Worm (Caenorhabditis elegans): ENCODE measurements around the gene mab-3.

mab-3 gene

DNA sequence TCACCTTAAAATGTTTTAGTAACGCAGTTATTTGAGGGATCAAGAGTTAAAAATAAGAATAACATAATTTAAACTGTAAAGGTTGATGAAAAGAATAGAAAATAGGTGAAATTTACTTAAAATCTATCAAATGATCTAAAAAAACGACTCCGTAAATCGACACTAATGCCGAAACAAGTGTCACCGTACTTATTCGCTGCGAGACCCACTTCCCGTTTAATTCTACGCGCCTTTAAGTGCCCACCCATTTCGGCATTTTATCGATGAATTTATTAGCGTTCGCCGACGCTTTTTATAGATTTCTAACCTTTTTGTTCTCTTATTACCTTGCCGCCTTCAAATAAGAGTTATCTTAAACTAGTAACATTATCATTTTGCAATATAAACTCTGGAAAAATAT is 14.1 kb downstream of the mab-3 start, which contains the start of the genes Y53C12B.1 and nos-3 (continued):
- TF ChIP-seq nhr-129 (tag; optimal IDR thresholded peaks at IDR 0.05) (peak; percentile 88), elt-3 (tag; optimal IDR thresholded peaks at IDR 0.05) (no peak), nhr-11 (tag; optimal IDR thresholded peaks at IDR 0.05) (no peak), nhr-25 (tag; optimal IDR thresholded peaks at IDR 0.05) (peak; percentile 75), R02D3.7 (tag; optimal IDR thresholded peaks at IDR 0.05) (peak; percentile 83), elt-1 (tag; optimal IDR thresholded peaks at IDR 0.05) (no peak), aly-2 (tag; optimal IDR thresholded peaks at IDR 0.05) (no peak), zag-1 (tag; optimal IDR thresholded peaks at IDR 0.05) (no peak), sma-9 (GFP tag; optimal IDR thresholded peaks at IDR 0.05) (peak; percentile 82), sma-9 (tag; optimal IDR thresholded peaks at IDR 0.05) (no peak), nhr-21 (tag; optimal IDR thresholded peaks at IDR 0.05) (peak; percentile 83), snpc-4 (tag; optimal IDR thresholded peaks at IDR 0.05) (peak; percentile 57), ztf-11 (tag; optimal IDR thresholded peaks at IDR 0.05) (no peak), crh-2 (tag; optimal IDR thresholded peaks at IDR 0.05) (peak; percentile 92), nhr-77 (tag; optimal IDR thresholded peaks at IDR 0.05) (no peak), lin-13 (GFP tag; optimal IDR thresholded peaks at IDR 0.05) (peak; percentile 80), ama-1 (optimal IDR thresholded peaks at IDR 0.05) (no peak), fos-1 (tag; optimal IDR thresholded peaks at IDR 0.05) (peak; percentile 54), peb-1 (tag; optimal IDR thresholded peaks at IDR 0.05) (no peak), nhr-10 (tag; optimal IDR thresholded peaks at IDR 0.05) (no peak)

ce11 chrII:9752278-9752677 is 20.3 kb downstream of the mab-3 start:
- no peak for TF ChIP-seq fos-1 (tag; optimal IDR thresholded peaks at IDR 0.05)
- peak; percentile 85 for TF ChIP-seq sma-9 (GFP tag; optimal IDR thresholded peaks at IDR 0.05)
- no peak for TF ChIP-seq sma-9 (tag; optimal IDR thresholded peaks at IDR 0.05)
- TF ChIP-seq nhr-25 (tag; optimal IDR thresholded peaks at IDR 0.05): peak; percentile 46
- TF ChIP-seq sma-3 (GFP tag; optimal IDR thresholded peaks at IDR 0.05): peak; percentile 33
- peak in 1 of 2 experiments; percentile 8 for TF ChIP-seq lsy-2 (tag; optimal IDR thresholded peaks at IDR 0.05)
- TF ChIP-seq mdl-1 (tag; optimal IDR thresholded peaks at IDR 0.05): peak in 1 of 2 experiments; percentile 4
- peak; percentile 50 for TF ChIP-seq nhr-21 (tag; optimal IDR thresholded peaks at IDR 0.05)
- no peak for TF ChIP-seq ztf-4 (tag; optimal IDR thresholded peaks at IDR 0.05)

DNA sequence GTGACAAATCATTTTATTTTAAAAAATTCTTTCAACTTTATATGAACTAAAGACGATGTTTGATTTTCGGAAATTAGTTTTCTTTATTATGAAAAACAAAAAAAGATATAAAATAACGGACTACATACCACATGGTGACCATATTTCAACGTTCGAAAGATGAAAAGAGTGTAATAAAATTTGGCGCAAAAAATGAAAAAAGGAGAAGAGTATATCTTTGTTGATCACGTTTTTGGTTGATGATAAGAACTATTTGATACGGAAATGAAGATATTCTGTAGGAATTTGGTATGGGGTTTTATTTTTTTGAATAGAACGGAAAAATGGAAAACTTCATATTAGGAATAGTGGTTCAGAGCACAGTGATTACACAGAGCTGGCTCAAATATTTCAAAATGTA is 21.1 kb downstream of the mab-3 start, which contains the start of gene Y53C12B.7:
Gene Y53C12B.7, minus strand, starts transcription at position 163 of the 400 bp plus-strand sequence.
- no peak for TF ChIP-seq ceh-16 (tag; optimal IDR thresholded peaks at IDR 0.05)
- TF ChIP-seq sma-9 (GFP tag; optimal IDR thresholded peaks at IDR 0.05): peak; percentile 36
- TF ChIP-seq sma-9 (tag; optimal IDR thresholded peaks at IDR 0.05): no peak
- no peak for TF ChIP-seq ceh-82 (tag; optimal IDR thresholded peaks at IDR 0.05)
- no peak for TF ChIP-seq skn-1 (tag; optimal IDR thresholded peaks at IDR 0.05)
- no peak for TF ChIP-seq egl-27 (tag; optimal IDR thresholded peaks at IDR 0.05)
- peak; percentile 17 for TF ChIP-seq blmp-1 (tag; optimal IDR thresholded peaks at IDR 0.05; ENCODE audit: insufficient read depth)

- TF ChIP-seq elt-3 (tag; optimal IDR thresholded peaks at IDR 0.05) (no peak), alr-1 (tag; optimal IDR thresholded peaks at IDR 0.05) (no peak), snpc-4 (tag; optimal IDR thresholded peaks at IDR 0.05) (no peak), unc-62 (GFP tag; optimal IDR thresholded peaks at IDR 0.05) (no peak), elt-1 (tag; optimal IDR thresholded peaks at IDR 0.05) (no peak)
Observed at ce11 chrII:9753730-9754129, 21.8 kb downstream of the mab-3 start, which contains the start of gene ZK1321.1. Gene ZK1321.1 (plus strand): TSS chrII:9754030.

DNA sequence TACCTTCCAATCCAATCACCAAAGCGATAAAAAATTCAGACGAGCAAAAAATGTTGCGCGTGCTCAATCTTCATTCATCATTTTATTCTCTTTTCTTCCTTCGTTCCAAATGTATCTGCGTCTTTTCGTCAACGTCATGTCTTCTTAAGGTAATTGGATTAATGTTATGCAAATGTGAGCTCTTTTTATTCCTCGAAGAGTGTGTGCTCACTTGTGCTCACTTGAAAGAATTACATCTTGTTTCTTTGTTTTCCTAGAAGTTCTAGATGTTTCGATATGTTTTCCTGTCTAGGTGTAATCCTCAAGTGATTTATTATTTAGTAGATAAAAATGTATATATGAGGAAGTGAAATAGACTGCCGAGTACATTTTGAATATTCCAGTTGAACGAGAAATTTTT is 23.5 kb downstream of the mab-3 start:
- TF ChIP-seq nhr-21 (tag; optimal IDR thresholded peaks at IDR 0.05) (no peak), gmeb-1 (tag; optimal IDR thresholded peaks at IDR 0.05) (no peak), lsy-2 (tag; optimal IDR thresholded peaks at IDR 0.05) (peak in 1 of 2 experiments; percentile 13), crh-2 (tag; optimal IDR thresholded peaks at IDR 0.05) (no peak), unc-55 (GFP tag; optimal IDR thresholded peaks at IDR 0.05) (peak; percentile 40), egl-27 (tag; optimal IDR thresholded peaks at IDR 0.05) (no peak), mab-5 (tag; optimal IDR thresholded peaks at IDR 0.05) (peak; percentile 38)

Data from whole organism, L2 larva.